Fruit fly (Drosophila melanogaster): ENCODE results near the gene Cpr11A.

The Cpr11A gene

DNA sequence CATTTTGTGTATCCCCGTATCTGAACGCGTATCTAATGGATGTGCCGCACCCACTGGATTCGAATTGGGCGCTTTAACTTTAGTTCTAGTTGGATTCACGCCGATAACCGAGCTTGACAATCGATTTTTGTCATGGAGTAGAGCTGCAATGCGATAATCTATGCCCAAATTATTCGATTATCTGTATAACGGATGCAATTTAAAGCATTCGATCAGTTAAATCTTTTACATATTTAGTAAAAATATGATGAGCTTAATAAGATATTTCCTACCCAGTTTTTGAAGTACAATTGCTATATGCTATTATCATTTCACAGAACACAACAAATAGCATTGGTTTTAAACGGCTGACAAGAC is 19.6 kb upstream of the Cpr11A start:
- TF ChIP-seq h (optimal IDR thresholded peaks at IDR 0.05) (no peak), Myc (optimal IDR thresholded peaks at IDR 0.05) (no peak), insv (optimal IDR thresholded peaks at IDR 0.05) (no peak), Sin3A (optimal IDR thresholded peaks at IDR 0.05) (no peak), ttk (optimal IDR thresholded peaks at IDR 0.05) (no peak), psq (optimal IDR thresholded peaks at IDR 0.05) (no peak)

- TF ChIP-seq insv (optimal IDR thresholded peaks at IDR 0.05) = no peak
- TF ChIP-seq ttk (optimal IDR thresholded peaks at IDR 0.05) = no peak
- no peak for TF ChIP-seq psq (optimal IDR thresholded peaks at IDR 0.05)
- TF ChIP-seq Myc (optimal IDR thresholded peaks at IDR 0.05) = no peak
- no peak for TF ChIP-seq Sin3A (optimal IDR thresholded peaks at IDR 0.05)
- no peak for TF ChIP-seq h (optimal IDR thresholded peaks at IDR 0.05)
Measured at dm6 chrX:12469172-12469571, 17.6 kb upstream of the Cpr11A start.

DNA sequence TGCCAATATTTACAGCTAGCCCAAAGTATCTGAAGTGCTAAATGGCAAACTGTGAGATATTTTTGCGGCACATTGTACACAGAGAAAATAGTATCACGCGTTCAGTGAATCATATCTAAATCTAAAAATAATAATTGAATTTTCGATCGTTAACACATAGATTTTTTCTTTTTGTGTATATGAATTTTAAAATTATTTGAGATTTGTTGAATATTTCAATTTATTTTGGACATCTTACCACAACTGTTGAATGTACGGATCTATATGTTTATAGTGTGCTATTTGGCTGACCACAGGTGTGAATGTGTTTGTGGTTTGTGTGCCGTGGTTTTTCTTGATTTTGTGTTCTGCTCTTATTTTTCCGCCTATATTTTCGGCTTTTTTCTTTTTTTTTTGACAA is 17.0 kb upstream of the Cpr11A start:
- TF ChIP-seq ttk (optimal IDR thresholded peaks at IDR 0.05) = no peak
- no peak for TF ChIP-seq Myc (optimal IDR thresholded peaks at IDR 0.05)
- no peak for TF ChIP-seq Sin3A (optimal IDR thresholded peaks at IDR 0.05)
- TF ChIP-seq insv (optimal IDR thresholded peaks at IDR 0.05) = no peak

DNA sequence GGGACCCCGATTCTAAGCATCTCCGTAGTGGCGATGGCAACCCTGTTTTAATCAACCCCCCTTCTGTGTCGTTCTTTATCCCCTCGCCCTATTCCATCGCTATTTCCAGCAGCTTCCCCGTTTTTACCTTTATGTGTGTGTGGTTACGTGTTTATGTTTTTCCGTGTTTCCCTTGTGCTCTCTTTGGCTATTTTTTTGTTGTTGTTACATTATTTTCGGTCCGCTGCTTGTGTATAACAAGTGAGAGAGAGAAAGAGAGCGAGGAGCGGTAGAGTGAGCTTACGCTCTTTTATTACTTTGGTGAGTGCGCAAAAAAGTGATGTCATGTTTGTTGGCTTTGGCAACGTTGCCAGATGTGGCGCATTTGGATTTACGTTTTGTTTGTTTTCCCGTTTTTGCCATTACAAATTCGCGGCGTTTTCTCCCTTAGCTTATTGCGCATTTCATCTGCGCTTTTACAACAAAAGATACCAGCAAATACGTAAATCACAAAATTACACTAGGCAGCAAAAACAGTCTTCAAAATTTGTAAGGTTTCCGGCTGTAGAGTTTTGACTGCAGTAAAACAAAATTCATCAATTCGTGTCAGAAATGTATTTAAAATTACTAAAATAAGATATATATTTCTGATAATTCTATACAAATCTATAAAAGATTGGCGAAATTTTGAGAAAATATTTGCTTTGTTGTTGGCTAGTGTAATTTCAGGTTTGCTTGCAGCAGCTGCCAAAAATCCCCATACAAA is 16.4 kb upstream of the Cpr11A start:
- TF ChIP-seq Sin3A (optimal IDR thresholded peaks at IDR 0.05) (no peak), psq (optimal IDR thresholded peaks at IDR 0.05) (no peak), Myc (optimal IDR thresholded peaks at IDR 0.05) (no peak), ttk (optimal IDR thresholded peaks at IDR 0.05) (no peak), h (optimal IDR thresholded peaks at IDR 0.05) (no peak), insv (optimal IDR thresholded peaks at IDR 0.05) (no peak)

dm6 chrX:12471408-12471807 is 15.4 kb upstream of the Cpr11A start:
- no peak for TF ChIP-seq Sin3A (optimal IDR thresholded peaks at IDR 0.05)

dm6 chrX:12472244-12472736 is 14.5 kb upstream of the Cpr11A start:
- TF ChIP-seq Myc (optimal IDR thresholded peaks at IDR 0.05) = no peak
- TF ChIP-seq h (optimal IDR thresholded peaks at IDR 0.05) = no peak
- no peak for TF ChIP-seq ttk (optimal IDR thresholded peaks at IDR 0.05)
- TF ChIP-seq Sin3A (optimal IDR thresholded peaks at IDR 0.05) = no peak
- no peak for TF ChIP-seq psq (optimal IDR thresholded peaks at IDR 0.05)
- no peak for TF ChIP-seq insv (optimal IDR thresholded peaks at IDR 0.05)

DNA sequence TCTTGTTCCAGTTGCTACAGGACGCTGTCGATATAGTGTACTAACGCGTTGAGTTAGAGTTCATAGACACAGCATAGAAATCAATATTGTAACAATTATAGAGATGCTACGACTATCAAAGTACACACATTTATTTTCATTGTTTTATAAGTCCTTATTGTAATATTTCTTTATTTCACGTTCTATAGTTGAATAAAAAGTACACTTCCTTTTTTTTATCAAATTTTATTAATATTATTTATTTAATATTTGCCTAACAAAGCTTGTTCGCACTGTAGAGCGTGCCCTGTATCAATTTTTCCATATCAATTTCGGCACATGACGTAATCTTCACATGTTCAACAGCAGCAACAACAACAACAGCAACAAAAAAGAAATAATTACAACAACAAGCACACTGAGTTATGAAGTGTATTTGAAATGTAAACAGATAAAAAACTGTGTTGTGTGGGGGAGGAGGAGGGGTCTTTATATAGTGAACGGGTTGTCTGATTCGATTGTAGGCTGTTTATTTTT is 12.8 kb upstream of the Cpr11A start:
- no peak for TF ChIP-seq Sin3A (optimal IDR thresholded peaks at IDR 0.05)
- no peak for TF ChIP-seq Myc (optimal IDR thresholded peaks at IDR 0.05)
- no peak for TF ChIP-seq ttk (optimal IDR thresholded peaks at IDR 0.05)
- no peak for TF ChIP-seq h (optimal IDR thresholded peaks at IDR 0.05)
- no peak for TF ChIP-seq insv (optimal IDR thresholded peaks at IDR 0.05)
- TF ChIP-seq psq (optimal IDR thresholded peaks at IDR 0.05) = no peak

- TF ChIP-seq Myc (optimal IDR thresholded peaks at IDR 0.05) (no peak), h (optimal IDR thresholded peaks at IDR 0.05) (no peak), Sin3A (optimal IDR thresholded peaks at IDR 0.05) (no peak), insv (optimal IDR thresholded peaks at IDR 0.05) (no peak), ttk (optimal IDR thresholded peaks at IDR 0.05) (no peak), psq (optimal IDR thresholded peaks at IDR 0.05) (no peak)
Measured at dm6 chrX:12480282-12480681, 6.5 kb upstream of the Cpr11A start.

DNA sequence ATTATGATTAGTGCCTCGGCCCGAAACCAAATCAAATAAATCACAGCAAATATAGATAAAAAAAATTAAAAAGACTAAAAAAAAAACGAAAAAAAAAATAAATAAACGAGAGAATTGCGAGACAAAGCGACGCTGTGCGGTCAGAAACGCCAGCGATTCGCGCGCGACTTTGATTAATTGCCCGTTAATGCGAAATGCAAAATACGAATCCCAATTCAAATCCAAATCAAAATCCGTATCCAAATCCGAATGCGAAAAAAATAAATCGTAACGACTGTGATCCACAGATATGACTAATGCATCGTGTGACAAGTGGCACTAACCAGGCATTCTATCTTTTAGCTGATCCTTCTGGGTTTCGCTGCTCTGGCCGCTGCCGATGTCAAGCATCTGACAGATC is 715 bp downstream of the Cpr11A start:
- no peak for TF ChIP-seq insv (optimal IDR thresholded peaks at IDR 0.05)
- TF ChIP-seq Sin3A (optimal IDR thresholded peaks at IDR 0.05) = no peak
- no peak for TF ChIP-seq psq (optimal IDR thresholded peaks at IDR 0.05)
- TF ChIP-seq ttk (optimal IDR thresholded peaks at IDR 0.05) = no peak
- TF ChIP-seq Myc (optimal IDR thresholded peaks at IDR 0.05) = no peak
- no peak for TF ChIP-seq h (optimal IDR thresholded peaks at IDR 0.05)

DNA sequence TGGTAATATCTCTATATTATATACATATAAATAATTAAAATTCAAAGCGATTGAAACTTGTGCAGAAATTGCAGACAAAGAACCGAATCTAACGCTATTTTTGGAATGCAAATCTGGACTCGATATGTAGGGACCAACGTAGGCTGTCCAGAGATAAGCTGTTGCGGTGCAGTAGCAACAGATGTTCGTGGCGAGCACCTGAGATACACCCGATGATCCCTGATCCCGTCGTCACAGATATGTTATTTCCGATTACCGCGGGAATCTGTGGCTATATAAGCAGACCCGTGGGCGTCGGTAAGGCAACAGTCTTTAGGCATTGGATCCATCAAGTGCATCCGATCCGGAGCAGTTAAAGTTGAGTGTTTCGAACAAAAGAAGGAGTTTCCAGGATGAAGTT is 3.2 kb downstream of the Cpr11A start, which contains the start of gene Lsp1alpha:
Lsp1alpha (plus strand) TSS at position 301 of the 400 bp plus-strand sequence.
- TF ChIP-seq h (optimal IDR thresholded peaks at IDR 0.05) (no peak), Sin3A (optimal IDR thresholded peaks at IDR 0.05) (no peak), Myc (optimal IDR thresholded peaks at IDR 0.05) (no peak), psq (optimal IDR thresholded peaks at IDR 0.05) (no peak), insv (optimal IDR thresholded peaks at IDR 0.05) (no peak), ttk (optimal IDR thresholded peaks at IDR 0.05) (no peak)

DNA sequence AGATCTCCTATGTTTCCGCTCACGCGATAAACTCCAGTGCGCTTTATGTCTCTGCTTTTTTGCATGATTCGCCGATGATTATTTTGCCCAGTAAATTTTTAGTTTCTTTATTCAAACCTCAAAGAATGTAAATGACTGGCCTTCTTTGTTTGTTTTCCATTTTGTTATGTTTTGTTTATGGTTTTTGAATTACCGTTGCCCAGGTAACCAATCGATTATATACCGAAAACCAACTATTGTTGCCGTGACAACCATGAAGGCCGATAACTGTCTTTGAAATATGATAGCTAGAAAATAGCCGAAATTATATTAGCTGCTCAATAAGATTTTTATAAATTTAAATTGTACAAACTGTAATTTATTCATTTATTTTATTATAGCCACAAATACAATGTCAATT is 9.7 kb downstream of the Cpr11A start, which contains the start of gene Mks1:
Mks1 (minus strand) TSS at position 101 of the 400 bp plus-strand sequence.
- TF ChIP-seq h (optimal IDR thresholded peaks at IDR 0.05) = no peak
- TF ChIP-seq ttk (optimal IDR thresholded peaks at IDR 0.05) = no peak
- TF ChIP-seq Sin3A (optimal IDR thresholded peaks at IDR 0.05) = no peak
- no peak for TF ChIP-seq Myc (optimal IDR thresholded peaks at IDR 0.05)
- no peak for TF ChIP-seq psq (optimal IDR thresholded peaks at IDR 0.05)
- TF ChIP-seq insv (optimal IDR thresholded peaks at IDR 0.05) = no peak

DNA sequence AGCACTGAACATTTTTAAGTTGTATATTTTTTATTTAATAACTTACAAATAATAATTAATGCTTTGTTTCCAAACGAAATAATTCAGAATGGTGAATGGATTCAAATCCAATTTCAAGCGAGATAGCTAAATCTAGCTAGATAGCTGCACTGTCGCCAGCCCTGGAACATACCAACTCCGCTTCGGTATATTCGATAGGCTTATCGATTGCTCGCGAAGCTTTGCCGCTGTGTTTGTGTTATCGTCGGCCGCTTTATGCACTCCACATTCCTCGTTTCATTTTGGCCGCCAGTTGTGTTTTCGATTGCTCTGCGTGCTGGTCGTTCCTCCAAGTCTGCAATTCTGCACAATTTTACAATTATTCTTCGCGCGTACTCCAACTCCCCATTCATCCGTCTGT is 10.2 kb downstream of the Cpr11A start, which contains the start of gene mdu:
mdu (plus strand) TSS at position 259 of the 400 bp plus-strand sequence.
- TF ChIP-seq insv (optimal IDR thresholded peaks at IDR 0.05) (no peak), Sin3A (optimal IDR thresholded peaks at IDR 0.05) (no peak), ttk (optimal IDR thresholded peaks at IDR 0.05) (no peak), psq (optimal IDR thresholded peaks at IDR 0.05) (no peak), h (optimal IDR thresholded peaks at IDR 0.05) (no peak), Myc (optimal IDR thresholded peaks at IDR 0.05) (no peak)

- no peak for TF ChIP-seq psq (optimal IDR thresholded peaks at IDR 0.05)
- TF ChIP-seq h (optimal IDR thresholded peaks at IDR 0.05) = no peak
- no peak for TF ChIP-seq Sin3A (optimal IDR thresholded peaks at IDR 0.05)
- no peak for TF ChIP-seq ttk (optimal IDR thresholded peaks at IDR 0.05)
- TF ChIP-seq Myc (optimal IDR thresholded peaks at IDR 0.05) = no peak
- TF ChIP-seq insv (optimal IDR thresholded peaks at IDR 0.05) = no peak
Measured at dm6 chrX:12498101-12498500, 11.3 kb downstream of the Cpr11A start.
